Worm (Caenorhabditis elegans): ENCODE results near the gene Y15E3A.4.

DNA sequence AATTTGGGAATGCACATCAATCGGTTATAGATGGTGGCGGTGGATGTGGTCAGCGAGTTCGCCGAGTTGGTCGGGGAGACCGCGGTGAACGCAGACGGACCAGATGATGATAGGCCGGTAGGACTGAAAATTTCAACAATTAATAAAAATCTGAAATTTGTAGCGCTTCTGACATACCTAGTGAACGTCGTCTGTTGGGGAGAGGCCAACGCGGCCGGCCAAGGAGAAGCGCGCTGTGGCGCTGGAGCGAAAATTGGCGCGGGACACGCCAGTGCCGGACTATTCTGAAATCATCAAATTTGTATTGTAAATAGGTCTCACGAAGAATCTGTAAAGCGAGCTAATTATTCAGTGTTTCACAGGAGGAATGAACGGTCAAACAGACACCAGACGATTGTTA lies 42.0 kb downstream of the Y15E3A.4 start:
- TF ChIP-seq elt-3 (tag; optimal IDR thresholded peaks at IDR 0.05), result no peak
- TF ChIP-seq unc-62 (GFP tag; optimal IDR thresholded peaks at IDR 0.05), result no peak
- TF ChIP-seq mdl-1 (tag; optimal IDR thresholded peaks at IDR 0.05), result no peak
- TF ChIP-seq blmp-1 (tag; optimal IDR thresholded peaks at IDR 0.05; ENCODE audit: insufficient read depth), result no peak
- no peak for TF ChIP-seq ZK546.5 (tag; optimal IDR thresholded peaks at IDR 0.05)
- TF ChIP-seq unc-39 (tag; optimal IDR thresholded peaks at IDR 0.05), result no peak
- no peak for TF ChIP-seq skn-1 (tag; optimal IDR thresholded peaks at IDR 0.05)
- no peak for TF ChIP-seq snpc-4 (tag; optimal IDR thresholded peaks at IDR 0.05)
- no peak for TF ChIP-seq alr-1 (tag; optimal IDR thresholded peaks at IDR 0.05)

All from whole organism, L2 larva.